Worm (Caenorhabditis elegans): ENCODE measurements around the gene R04B3.1.

DNA sequence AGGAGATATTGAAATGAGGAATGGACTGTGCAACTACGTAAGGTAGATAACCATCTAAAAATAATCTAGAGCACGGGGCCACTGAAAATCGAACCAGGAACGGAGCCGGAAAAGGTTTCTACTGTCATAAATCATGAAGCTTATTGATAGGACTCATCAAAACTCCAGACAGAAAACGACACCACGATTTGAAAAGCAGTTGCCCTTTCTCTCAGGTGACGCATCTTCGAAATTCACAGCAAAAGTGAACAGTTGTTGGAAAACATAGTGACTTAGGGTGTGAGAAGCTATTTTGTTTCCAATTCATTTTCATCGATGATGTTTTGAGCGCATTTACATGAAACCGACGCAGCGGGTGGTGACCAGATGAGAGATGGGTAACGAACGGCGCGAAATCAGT lies 18.9 kb downstream of the R04B3.1 start:
- TF ChIP-seq fkh-10 (GFP tag; optimal IDR thresholded peaks at IDR 0.05) = no peak
- no peak for TF ChIP-seq nhr-77 (tag; optimal IDR thresholded peaks at IDR 0.05)
- TF ChIP-seq lin-29 (GFP tag; IDR thresholded peaks at IDR 0.05) = no peak

All from whole organism, L4 larva.